Worm (Caenorhabditis elegans) whole organism, L1 larva: ENCODE measurements around the gene ZK938.3.

ENCODE experiments used
- C16A3.4 ChIP-seq: fragments of 150-350 bp; optimal IDR thresholded peaks from 2 replicates; lab custom pipeline; 2014; ENCODE audit warnings: missing biosample characterization, missing genetic modification characterization
- F16B12.6 ChIP-seq: fragments of 150-350 bp; optimal IDR thresholded peaks from 2 replicates; lab custom pipeline; 2014; ENCODE audit warnings: missing biosample characterization, missing genetic modification characterization
- aha-1 ChIP-seq: fragments of 150-350 bp; optimal IDR thresholded peaks from 2 replicates; lab custom pipeline; 2014; ENCODE audit warnings: missing biosample characterization, missing genetic modification characterization
- ama-1 ChIP-seq: fragments of 150-350 bp; optimal IDR thresholded peaks from 2 replicates; lab custom pipeline; 2014
- ceh-8 ChIP-seq: fragments of 200-800 bp; sonication (Bioruptor generic); optimal IDR thresholded peaks from 2 replicates; lab custom pipeline; 2018; ENCODE audit warnings: mild to moderate bottlenecking, missing genetic modification characterization, moderate library complexity, missing compliant biosample characterization
- ceh-88 ChIP-seq: fragments of 200-800 bp; sonication (Bioruptor generic); IDR thresholded peaks from 2 replicates; pipeline ENCODE4 v1.3.6; 2022; ENCODE audit warnings: missing genetic modification characterization, missing compliant biosample characterization
- ceh-90 ChIP-seq: sonication (generic microtip); optimal IDR thresholded peaks from 2 replicates; lab custom pipeline; 2016; ENCODE audit warnings: missing genetic modification characterization, missing compliant biosample characterization
- ces-1 ChIP-seq: fragments of 150-350 bp; optimal IDR thresholded peaks from 2 replicates; lab custom pipeline; 2014; ENCODE audit warnings: missing biosample characterization, missing genetic modification reagents, missing genetic modification characterization
- efl-3 ChIP-seq: fragments of 200-800 bp; sonication (Bioruptor generic); optimal IDR thresholded peaks from 2 replicates; lab custom pipeline; 2018; ENCODE audit warnings: mild to moderate bottlenecking, missing genetic modification characterization, missing compliant biosample characterization
- egl-13 ChIP-seq: sonication (generic microtip); optimal IDR thresholded peaks from 2 replicates; lab custom pipeline; 2016; ENCODE audit warnings: missing genotype, missing genetic modification reagents, missing genetic modification characterization, missing compliant biosample characterization
- elt-2 ChIP-seq: sonication (generic microtip); optimal IDR thresholded peaks from 2 replicates; lab custom pipeline; 2016; ENCODE audit warnings: missing genetic modification characterization, mild to moderate bottlenecking, inconsistent platforms, missing compliant biosample characterization, missing genetic modification reagents
- fkh-8 ChIP-seq: sonication (generic microtip); optimal IDR thresholded peaks from 2 replicates; lab custom pipeline; 2016; ENCODE audit warnings: mild to moderate bottlenecking, missing genetic modification characterization, missing compliant biosample characterization
- fos-1 ChIP-seq: fragments of 150-350 bp; optimal IDR thresholded peaks from 2 replicates; lab custom pipeline; 2014; ENCODE audit warnings: missing biosample characterization, missing genetic modification characterization
- hpl-2 ChIP-seq: fragments of 150-350 bp; optimal IDR thresholded peaks from 2 replicates; lab custom pipeline; 2014; ENCODE audit warnings: missing biosample characterization, missing genetic modification reagents, missing genetic modification characterization
- isw-1 ChIP-seq: fragments of 200-800 bp; sonication (Bioruptor generic); IDR thresholded peaks from 2 replicates; pipeline ENCODE4 v1.3.6; 2022; ENCODE audit warnings: missing genetic modification characterization, missing compliant biosample characterization
- jun-1 ChIP-seq: fragments of 150-350 bp; optimal IDR thresholded peaks from 2 replicates; lab custom pipeline; 2014; ENCODE audit warnings: missing biosample characterization, missing genetic modification reagents, missing genetic modification characterization
- lin-15B ChIP-seq: fragments of 150-350 bp; sonication (generic microtip); optimal IDR thresholded peaks from 3 replicates; lab custom pipeline; 2014; ENCODE audit warnings: missing biosample characterization, missing genetic modification characterization
- lin-35 ChIP-seq, 2 experiments: fragments of 150-350 bp; optimal IDR thresholded peaks; 2 replicates each; lab custom pipeline; 2014; ENCODE audit warnings: missing biosample characterization in 2 of 2, missing genetic modification characterization in 2 of 2, missing genetic modification reagents in 2 of 2
- lin-39 ChIP-seq: fragments of 150-350 bp; optimal IDR thresholded peaks from 2 replicates; lab custom pipeline; 2014; ENCODE audit warnings: missing biosample characterization, missing genetic modification reagents, missing genetic modification characterization
- mab-9 ChIP-seq: fragments of 200-800 bp; sonication (Bioruptor generic); IDR thresholded peaks from 2 replicates; pipeline ENCODE4 v1.3.6; 2022; ENCODE audit warnings: missing genetic modification reagents, missing genetic modification characterization, missing compliant biosample characterization
- mef-2 ChIP-seq: fragments of 150-350 bp; optimal IDR thresholded peaks from 2 replicates; lab custom pipeline; 2014; ENCODE audit warnings: missing biosample characterization, missing genetic modification characterization
- mep-1 ChIP-seq: fragments of 150-350 bp; optimal IDR thresholded peaks from 2 replicates; lab custom pipeline; 2014; ENCODE audit warnings: missing biosample characterization, missing genetic modification characterization
- nhr-11 ChIP-seq: fragments of 150-350 bp; optimal IDR thresholded peaks from 2 replicates; lab custom pipeline; 2014; ENCODE audit warnings: missing biosample characterization, missing genetic modification characterization
- nhr-12 ChIP-seq: sonication (generic microtip); optimal IDR thresholded peaks from 2 replicates; lab custom pipeline; 2017; ENCODE audit warnings: missing biosample characterization, missing genetic modification characterization
- nhr-20 ChIP-seq: sonication (generic microtip); optimal IDR thresholded peaks from 2 replicates; lab custom pipeline; 2016; ENCODE audit warnings: mild to moderate bottlenecking, missing genetic modification characterization, missing compliant biosample characterization
- nhr-237 ChIP-seq: fragments of 150-350 bp; optimal IDR thresholded peaks from 2 replicates; lab custom pipeline; 2014; ENCODE audit warnings: missing biosample characterization, missing genetic modification characterization
- nhr-28 ChIP-seq: fragments of 150-350 bp; optimal IDR thresholded peaks from 2 replicates; lab custom pipeline; 2014; ENCODE audit warnings: missing biosample characterization, missing genetic modification characterization
- nhr-47 ChIP-seq: sonication (generic microtip); optimal IDR thresholded peaks from 2 replicates; lab custom pipeline; 2016; ENCODE audit warnings: mild to moderate bottlenecking, missing genetic modification characterization, moderate library complexity, missing compliant biosample characterization
- nhr-71 ChIP-seq: sonication (generic microtip); optimal IDR thresholded peaks from 2 replicates; lab custom pipeline; 2016; ENCODE audit warnings: mild to moderate bottlenecking, missing genetic modification characterization, moderate library complexity, missing compliant biosample characterization
- nhr-76 ChIP-seq: sonication (generic microtip); optimal IDR thresholded peaks from 2 replicates; lab custom pipeline; 2017; ENCODE audit warnings: missing biosample characterization, missing genetic modification characterization
- nhr-84 ChIP-seq: sonication (generic microtip); optimal IDR thresholded peaks from 2 replicates; lab custom pipeline; 2017; ENCODE audit warnings: missing biosample characterization, missing genetic modification characterization
- nhr-90 ChIP-seq: sonication (generic microtip); optimal IDR thresholded peaks from 2 replicates; lab custom pipeline; 2016; ENCODE audit warnings: mild to moderate bottlenecking, missing genetic modification characterization, missing compliant biosample characterization; ENCODE audit not compliant: poor library complexity
- pag-3 ChIP-seq: sonication (generic microtip); optimal IDR thresholded peaks from 2 replicates; lab custom pipeline; 2017; ENCODE audit warnings: missing genetic modification characterization, mild to moderate bottlenecking, missing compliant biosample characterization, antibody characterized with exemption, borderline replicate concordance; ENCODE audit not compliant: insufficient read depth
- pax-3 ChIP-seq: fragments of 200-800 bp; sonication (Bioruptor generic); optimal IDR thresholded peaks from 2 replicates; lab custom pipeline; 2018; ENCODE audit warnings: mild to moderate bottlenecking, missing genetic modification characterization, moderate library complexity, missing compliant biosample characterization
- pqm-1 ChIP-seq: sonication (generic microtip); optimal IDR thresholded peaks from 3 replicates; lab custom pipeline; 2017; ENCODE audit warnings: missing biosample characterization, missing genetic modification characterization
- snpc-4 ChIP-seq: fragments of 150-350 bp; optimal IDR thresholded peaks from 2 replicates; lab custom pipeline; 2014; ENCODE audit warnings: missing biosample characterization, missing genetic modification characterization
- sptf-1 ChIP-seq: fragments of 150-350 bp; optimal IDR thresholded peaks from 2 replicates; lab custom pipeline; 2014; ENCODE audit warnings: missing biosample characterization, missing genetic modification characterization
- swsn-7 ChIP-seq: sonication (generic microtip); optimal IDR thresholded peaks from 2 replicates; lab custom pipeline; 2016; ENCODE audit warnings: missing genetic modification characterization, missing compliant biosample characterization
- unc-130 ChIP-seq: fragments of 150-350 bp; optimal IDR thresholded peaks from 2 replicates; lab custom pipeline; 2017; ENCODE audit warnings: missing biosample characterization, missing genetic modification characterization, inconsistent platforms
- unc-30 ChIP-seq: sonication (generic microtip); optimal IDR thresholded peaks from 2 replicates; lab custom pipeline; 2017; ENCODE audit warnings: missing biosample characterization, missing genetic modification characterization
- unc-86 ChIP-seq: sonication (generic microtip); optimal IDR thresholded peaks from 2 replicates; lab custom pipeline; 2016; ENCODE audit warnings: missing genetic modification characterization, missing compliant biosample characterization
- vab-15 ChIP-seq: sonication (generic microtip); optimal IDR thresholded peaks from 2 replicates; lab custom pipeline; 2017; ENCODE audit warnings: missing genotype, mild to moderate bottlenecking, missing genetic modification characterization, missing compliant biosample characterization
- zip-4 ChIP-seq: fragments of 200-800 bp; sonication (Bioruptor generic); optimal IDR thresholded peaks from 2 replicates; lab custom pipeline; 2018; ENCODE audit warnings: mild to moderate bottlenecking, missing genetic modification characterization, moderate library complexity, missing compliant biosample characterization
- ztf-4 ChIP-seq: fragments of 150-350 bp; optimal IDR thresholded peaks from 2 replicates; lab custom pipeline; 2014; ENCODE audit warnings: missing biosample characterization, missing genetic modification characterization

ZK938.3 gene

ce11 chrII:9841985-9842505 is 8.3 kb upstream of the ZK938.3 start, which contains the start of gene rnh-1.2:
Gene rnh-1.2, minus strand, starts transcription at chrII:9842035.
- no peak for TF ChIP-seq lin-39 (tag; lab: Kevin White, UChicago)
- no peak for TF ChIP-seq nhr-28
- no peak for TF ChIP-seq nhr-76 (tag; lab: Kevin White, UChicago)
- no peak for TF ChIP-seq nhr-90 (tag; lab: Kevin White, UChicago)
- TF ChIP-seq hpl-2 (GFP tag; lab: Kevin White, UChicago) = no peak
- TF ChIP-seq nhr-71 (tag; lab: Kevin White, UChicago) = no peak
- no peak for TF ChIP-seq sptf-1 (tag; lab: Kevin White, UChicago)

- no peak for TF ChIP-seq lin-35 (GFP tag; optimal IDR thresholded peaks at IDR 0.05; lab: Kevin White, UChicago)
- no peak for TF ChIP-seq nhr-12
- no peak for TF ChIP-seq unc-130 (tag; lab: Kevin White, UChicago)
- TF ChIP-seq ceh-8 = no peak
- TF ChIP-seq aha-1 (tag; lab: Kevin White, UChicago) = no peak
- no peak for TF ChIP-seq nhr-237 (tag; lab: Kevin White, UChicago)
These were observed 6.6 kb upstream of the ZK938.3 start, which contains the start of gene ZK938.11 for ce11 chrII:9840313-9840712. Gene ZK938.11, minus strand, starts transcription at chrII:9840413.

ce11 chrII:9838260-9838935 is 4.6 kb upstream of the ZK938.3 start, which contains the start of gene arrd-4:
Gene arrd-4, minus strand, starts transcription at chrII:9838310.
- TF ChIP-seq pax-3 (tag; lab: Kevin White, UChicago) = peak; percentile 47
- peak; percentile 4 for TF ChIP-seq egl-13 (tag; lab: Kevin White, UChicago)
- TF ChIP-seq swsn-7 (tag; lab: Kevin White, UChicago) = peak; percentile 1
- no peak for TF ChIP-seq pqm-1 (tag; lab: Kevin White, UChicago)
- no peak for TF ChIP-seq elt-2 (tag; lab: Kevin White, UChicago)
- no peak for TF ChIP-seq fos-1 (tag; lab: Kevin White, UChicago)
- peak; percentile 87 for TF ChIP-seq ceh-8
- TF ChIP-seq fkh-8 (tag; lab: Kevin White, UChicago) = peak; percentile 88
- TF ChIP-seq, all 84 proteins: peak for 5

ce11 chrII:9835958-9836357 is 2.2 kb upstream of the ZK938.3 start:
- TF ChIP-seq F16B12.6 (no peak), mab-9 (no peak), mep-1 (no peak), aha-1 (tag; lab: Kevin White, UChicago) (no peak), C16A3.4 (tag; lab: Kevin White, UChicago) (no peak), lin-35 (GFP tag; optimal IDR thresholded peaks at IDR 0.05; lab: Kevin White, UChicago) (no peak), nhr-71 (tag; lab: Kevin White, UChicago) (no peak), pax-3 (tag; lab: Kevin White, UChicago) (no peak), ceh-88 (GFP tag; lab: Robert Waterston, UW) (no peak), unc-30 (tag; lab: Kevin White, UChicago) (no peak), nhr-90 (tag; lab: Kevin White, UChicago) (no peak), jun-1 (tag; lab: Kevin White, UChicago) (no peak), snpc-4 (tag; lab: Kevin White, UChicago) (no peak), nhr-28 (no peak), mef-2 (tag; lab: Kevin White, UChicago) (no peak), nhr-20 (tag; lab: Kevin White, UChicago) (no peak), ces-1 (no peak), ama-1 (lab: Kevin White, UChicago) (no peak), zip-4 (GFP tag; lab: Kevin White, UChicago) (no peak), ceh-90 (no peak)

- TF ChIP-seq pag-3 (tag; lab: Kevin White, UChicago) = no peak
- no peak for TF ChIP-seq vab-15
- no peak for TF ChIP-seq nhr-47 (tag; lab: Kevin White, UChicago)
- no peak for TF ChIP-seq nhr-84 (tag; lab: Kevin White, UChicago)
- TF ChIP-seq nhr-11 (tag; lab: Kevin White, UChicago) = no peak
- no peak for TF ChIP-seq unc-86 (tag; lab: Kevin White, UChicago)
- TF ChIP-seq ztf-4 (tag; lab: Kevin White, UChicago) = no peak
- TF ChIP-seq isw-1 (GFP tag; lab: Robert Waterston, UW) = no peak
- TF ChIP-seq nhr-20 (tag; lab: Kevin White, UChicago) = no peak
- TF ChIP-seq nhr-237 (tag; lab: Kevin White, UChicago) = no peak
- no peak for TF ChIP-seq sptf-1 (tag; lab: Kevin White, UChicago)
- TF ChIP-seq ceh-88 (GFP tag; lab: Robert Waterston, UW) = no peak
- no peak for TF ChIP-seq efl-3 (GFP tag; lab: Kevin White, UChicago)
- no peak for TF ChIP-seq lin-15B (tag; lab: Kevin White, UChicago)
- TF ChIP-seq lin-35 (GFP tag; optimal IDR thresholded peaks at IDR 0.05; lab: Kevin White, UChicago) = no peak
- TF ChIP-seq nhr-90 (tag; lab: Kevin White, UChicago) = no peak
- no peak for TF ChIP-seq aha-1 (tag; lab: Kevin White, UChicago)
These were observed 1.2 kb upstream of the ZK938.3 start, which contains the start of gene arrd-5 for ce11 chrII:9834921-9835320. Gene arrd-5, plus strand, starts transcription at chrII:9835221.
